Worm (Caenorhabditis elegans): ENCODE data around the gene Y6G8.5.

The Y6G8.5 gene

DNA sequence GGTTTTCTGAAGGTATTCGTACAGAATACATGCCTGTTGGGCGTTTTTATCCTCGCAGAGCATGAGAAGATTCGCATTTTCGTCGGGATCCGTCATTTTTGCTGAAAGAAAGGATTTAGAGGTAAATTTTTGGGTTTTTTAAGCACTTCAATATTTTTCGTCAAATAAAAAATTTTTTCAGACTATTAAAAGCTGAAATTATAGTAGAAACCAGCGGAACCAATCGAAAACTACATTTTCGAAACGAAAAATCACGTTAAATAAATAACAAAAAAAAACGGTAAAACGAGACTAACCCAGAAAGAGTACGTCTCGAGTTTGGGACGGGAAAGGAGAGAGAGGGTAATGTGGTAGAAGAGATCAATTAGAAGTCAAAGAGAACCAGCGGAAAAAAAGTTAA is 34.9 kb upstream of the Y6G8.5 start, which contains the start of gene fbxa-192:
Gene fbxa-192 (minus strand): TSS at position 101 of the 400 bp plus-strand sequence.
- no peak for TF ChIP-seq elt-1 (tag; optimal IDR thresholded peaks at IDR 0.05)
- no peak for TF ChIP-seq R02D3.7 (tag; optimal IDR thresholded peaks at IDR 0.05)
- TF ChIP-seq sem-4 (tag; optimal IDR thresholded peaks at IDR 0.05), result no peak
- no peak for TF ChIP-seq ztf-11 (tag; optimal IDR thresholded peaks at IDR 0.05)

DNA sequence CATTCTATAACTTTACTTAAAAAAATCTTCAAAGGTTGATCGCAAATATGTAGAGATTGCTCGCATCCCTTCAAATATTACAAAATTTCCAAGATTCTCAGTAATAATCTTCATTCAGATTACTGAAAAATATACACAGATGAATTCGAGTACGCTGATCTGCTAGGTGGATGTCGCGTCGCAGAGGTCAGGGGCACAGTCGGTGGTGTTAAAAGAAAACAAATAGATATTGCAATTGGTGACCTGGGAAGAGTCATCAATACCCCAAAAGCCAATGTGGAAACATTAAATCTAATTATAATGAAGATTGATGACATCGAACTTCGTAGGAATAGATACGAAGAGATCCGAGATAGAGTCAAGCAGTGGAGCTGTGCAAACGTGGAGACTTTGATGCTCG is 13.1 kb upstream of the Y6G8.5 start, which contains the start of gene F57G4.10:
Gene F57G4.10 (plus strand): TSS at position 301 of the 400 bp plus-strand sequence.
- TF ChIP-seq sem-4 (tag; optimal IDR thresholded peaks at IDR 0.05) (no peak), lin-11 (tag; optimal IDR thresholded peaks at IDR 0.05) (no peak), ztf-1 (GFP tag; conservative IDR thresholded peaks at IDR 0.05) (no peak), nhr-23 (tag; optimal IDR thresholded peaks at IDR 0.05) (no peak), lsy-2 (tag; optimal IDR thresholded peaks at IDR 0.05) (no peak)

- no peak for TF ChIP-seq aly-2 (tag; optimal IDR thresholded peaks at IDR 0.05)
- no peak for TF ChIP-seq F13H6.1 (tag; optimal IDR thresholded peaks at IDR 0.05)
- TF ChIP-seq mbf-1 (tag; optimal IDR thresholded peaks at IDR 0.05), result no peak
- no peak for TF ChIP-seq zag-1 (tag; optimal IDR thresholded peaks at IDR 0.05)
- TF ChIP-seq mdl-1 (tag; optimal IDR thresholded peaks at IDR 0.05), result no peak
- no peak for TF ChIP-seq ztf-1 (GFP tag; conservative IDR thresholded peaks at IDR 0.05)
- TF ChIP-seq crh-2 (tag; optimal IDR thresholded peaks at IDR 0.05), result no peak
- no peak for TF ChIP-seq nhr-237 (tag; optimal IDR thresholded peaks at IDR 0.05)
These were observed 9.4 kb upstream of the Y6G8.5 start, which contains the start of gene F57G4.11 for ce11 chrV:17624906-17625305. TSS of gene F57G4.11 (plus strand) at chrV:17625206.

DNA sequence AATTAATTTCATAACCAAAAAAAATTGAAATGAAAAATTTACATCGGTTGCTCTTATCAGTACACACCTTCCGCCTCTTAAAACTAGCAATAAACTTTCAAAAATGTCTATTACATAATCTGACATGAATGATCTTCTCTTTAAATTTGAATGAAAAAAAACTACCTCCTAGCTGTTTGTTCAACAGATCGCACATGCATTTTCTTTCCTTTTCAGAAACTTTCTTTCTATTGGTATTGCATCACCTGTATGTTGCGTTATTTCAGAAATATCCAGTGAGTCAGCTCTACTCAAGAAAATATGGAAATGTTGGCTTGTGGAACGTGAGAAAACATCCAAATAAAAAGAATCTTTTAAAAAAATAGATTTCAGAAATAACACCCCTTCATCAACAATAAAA is 7.7 kb upstream of the Y6G8.5 start, which contains the start of gene F57G4.1:
Gene F57G4.1 (plus strand): TSS at position 301 of the 400 bp plus-strand sequence.
- TF ChIP-seq nhr-237 (tag; optimal IDR thresholded peaks at IDR 0.05) (no peak), alr-1 (tag; optimal IDR thresholded peaks at IDR 0.05) (no peak), lsy-2 (tag; optimal IDR thresholded peaks at IDR 0.05) (no peak), ztf-4 (tag; optimal IDR thresholded peaks at IDR 0.05) (no peak)

DNA sequence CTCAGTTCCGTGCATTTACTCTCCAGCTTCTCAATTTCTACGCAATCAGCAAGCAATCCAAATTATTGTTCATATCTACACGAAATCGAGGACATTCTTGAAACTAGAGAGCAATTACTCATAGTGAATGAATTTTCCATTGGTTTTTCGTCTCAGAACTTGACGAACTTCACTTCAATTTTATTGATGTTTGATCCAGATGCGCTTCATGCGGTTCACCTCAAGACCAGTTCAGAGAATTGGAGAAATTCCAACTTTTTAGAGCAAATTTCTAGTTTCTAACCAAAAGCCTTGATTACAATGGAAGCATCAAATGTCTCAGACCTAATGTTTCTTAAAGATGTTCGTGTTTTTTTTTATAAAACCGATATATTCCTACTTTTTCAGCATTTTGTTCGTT is 4.8 kb upstream of the Y6G8.5 start, which contains the start of gene Y6G8.8:
Gene Y6G8.8 (plus strand): TSS at position 301 of the 400 bp plus-strand sequence.
- TF ChIP-seq lin-39 (tag; optimal IDR thresholded peaks at IDR 0.05) (no peak), Y55F3AM.14 (GFP tag; optimal IDR thresholded peaks at IDR 0.05) (no peak), elt-3 (tag; optimal IDR thresholded peaks at IDR 0.05) (no peak), elt-1 (tag; optimal IDR thresholded peaks at IDR 0.05) (no peak), peb-1 (tag; optimal IDR thresholded peaks at IDR 0.05) (no peak), nhr-6 (tag; optimal IDR thresholded peaks at IDR 0.05) (no peak), nhr-10 (tag; optimal IDR thresholded peaks at IDR 0.05) (no peak), ZK546.5 (tag; optimal IDR thresholded peaks at IDR 0.05) (no peak), unc-55 (GFP tag; optimal IDR thresholded peaks at IDR 0.05) (no peak), blmp-1 (tag; optimal IDR thresholded peaks at IDR 0.05; ENCODE audit: insufficient read depth) (no peak), nhr-11 (tag; optimal IDR thresholded peaks at IDR 0.05) (no peak), mbf-1 (tag; optimal IDR thresholded peaks at IDR 0.05) (no peak), ztf-4 (tag; optimal IDR thresholded peaks at IDR 0.05) (no peak), egl-27 (tag; optimal IDR thresholded peaks at IDR 0.05) (no peak), sem-4 (tag; optimal IDR thresholded peaks at IDR 0.05) (no peak), lin-11 (tag; optimal IDR thresholded peaks at IDR 0.05) (no peak), sma-9 (GFP tag; optimal IDR thresholded peaks at IDR 0.05) (no peak), sma-9 (tag; optimal IDR thresholded peaks at IDR 0.05) (no peak), C34F6.9 (tag; optimal IDR thresholded peaks at IDR 0.05) (no peak)

ce11 chrV:17616807-17617206 is 1.3 kb upstream of the Y6G8.5 start, which contains the start of gene Y6G8.6:
TSS of gene Y6G8.6 (minus strand) at chrV:17616904.
- no peak for TF ChIP-seq elt-1 (tag; optimal IDR thresholded peaks at IDR 0.05)
- TF ChIP-seq fos-1 (tag; optimal IDR thresholded peaks at IDR 0.05), result peak; percentile 77
